Worm (Caenorhabditis elegans): ENCODE data around the gene spe-36.
A peak's percentile ranks its signal among the peaks of the same experiment; 100 is the strongest.

spe-36 gene

DNA sequence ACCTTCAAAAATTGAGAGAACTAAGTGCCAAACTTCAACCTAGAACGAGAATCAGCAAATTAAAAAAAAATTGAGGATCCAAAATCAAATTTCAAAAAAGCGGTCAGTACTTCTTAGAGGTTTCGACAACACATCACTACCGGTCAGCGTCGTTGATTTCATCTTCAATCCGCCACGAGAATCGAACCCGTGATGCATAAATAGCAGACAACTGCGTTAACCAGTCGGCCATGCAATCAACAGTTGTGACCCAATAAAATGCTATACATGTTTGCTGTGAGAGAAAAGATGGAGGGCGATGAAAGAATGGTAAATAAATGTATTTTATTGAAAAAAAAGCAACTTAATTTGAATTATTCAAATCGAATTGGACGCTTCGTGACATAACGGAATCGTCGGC is 42.4 kb downstream of the spe-36 start (continued):
- TF ChIP-seq nhr-237 (tag; optimal IDR thresholded peaks at IDR 0.05) = no peak
- no peak for TF ChIP-seq daf-8 (GFP tag; IDR thresholded peaks at IDR 0.05)
- no peak for TF ChIP-seq ceh-28 (tag; optimal IDR thresholded peaks at IDR 0.05)
- no peak for TF ChIP-seq lin-38 (GFP tag; IDR thresholded peaks at IDR 0.05)
- no peak for TF ChIP-seq Y48G9A.11 (GFP tag; IDR thresholded peaks at IDR 0.05)
- TF ChIP-seq dmd-9 (GFP tag; IDR thresholded peaks at IDR 0.05) = no peak
- peak; percentile 48 for TF ChIP-seq zip-2 (tag; optimal IDR thresholded peaks at IDR 0.05)
- peak; percentile 73; the same call in 1 of the 2 replicates for TF ChIP-seq ZK337.2 (GFP tag; IDR thresholded peaks at IDR 0.05)
- TF ChIP-seq Y105C5A.15 (GFP tag; IDR thresholded peaks at IDR 0.05) = peak; percentile 39; the same call in 1 of the 2 replicates
- no peak for TF ChIP-seq mdt-29 (GFP tag; IDR thresholded peaks at IDR 0.05)
- no peak for TF ChIP-seq egl-43 (GFP tag; IDR thresholded peaks at IDR 0.05)
- TF ChIP-seq skn-1 (tag; optimal IDR thresholded peaks at IDR 0.05) = no peak
- peak; percentile 90 for TF ChIP-seq duxl-1 (tag; optimal IDR thresholded peaks at IDR 0.05; ENCODE audit: poor library complexity)
- TF ChIP-seq hmg-1.1 (GFP tag; IDR thresholded peaks at IDR 0.05) = peak; percentile 85
- peak; percentile 24 for TF ChIP-seq F37D6.2 (tag; optimal IDR thresholded peaks at IDR 0.05)
- no peak for TF ChIP-seq mxl-3 (GFP tag; optimal IDR thresholded peaks at IDR 0.05)
- no peak for TF ChIP-seq fkh-10 (GFP tag; optimal IDR thresholded peaks at IDR 0.05)
- peak; percentile 29 for TF ChIP-seq pqm-1 (tag; optimal IDR thresholded peaks at IDR 0.05)
- no peak for TF ChIP-seq set-16 (GFP tag; IDR thresholded peaks at IDR 0.05)
- no peak for TF ChIP-seq lin-39 (tag; optimal IDR thresholded peaks at IDR 0.05)
- peak; percentile 64 for TF ChIP-seq rbr-2 (tag; optimal IDR thresholded peaks at IDR 0.05)
- no peak for TF ChIP-seq ceh-32 (tag; optimal IDR thresholded peaks at IDR 0.05; ENCODE audit: poor library complexity)
- TF ChIP-seq Y75B8A.6 (GFP tag; IDR thresholded peaks at IDR 0.05) = peak; percentile 56; the same call in 1 of the 2 replicates
- peak; percentile 88 for TF ChIP-seq nhr-77 (tag; optimal IDR thresholded peaks at IDR 0.05)
- peak; percentile 71 for TF ChIP-seq dmd-6 (GFP tag; IDR thresholded peaks at IDR 0.05)
- peak; percentile 83 for TF ChIP-seq lin-13 (GFP tag; optimal IDR thresholded peaks at IDR 0.05)
- TF ChIP-seq nhr-28 (tag; optimal IDR thresholded peaks at IDR 0.05) = no peak
- TF ChIP-seq nhr-41 (GFP tag; IDR thresholded peaks at IDR 0.05) = peak; percentile 69
- TF ChIP-seq ces-1 (GFP tag; optimal IDR thresholded peaks at IDR 0.05) = no peak
- TF ChIP-seq egl-27 (tag; optimal IDR thresholded peaks at IDR 0.05) = no peak
- TF ChIP-seq nhr-11 (tag; optimal IDR thresholded peaks at IDR 0.05) = peak; percentile 70
- peak; percentile 79 for TF ChIP-seq sdz-12 (GFP tag; optimal IDR thresholded peaks at IDR 0.05)
- no peak for TF ChIP-seq hif-1 (tag; optimal IDR thresholded peaks at IDR 0.05)
- peak; percentile 49 for TF ChIP-seq spr-3 (GFP tag; optimal IDR thresholded peaks at IDR 0.05)
- TF ChIP-seq lsy-2 (tag; optimal IDR thresholded peaks at IDR 0.05) = no peak
- peak; percentile 77 for TF ChIP-seq unc-130 (GFP tag; optimal IDR thresholded peaks at IDR 0.05)
- TF ChIP-seq ztf-7 (tag; optimal IDR thresholded peaks at IDR 0.05) = peak; percentile 39
- TF ChIP-seq cey-2 (tag; optimal IDR thresholded peaks at IDR 0.05; ENCODE audit: borderline replicate concordance, insufficient read depth) = no peak
- TF ChIP-seq zfp-3 (GFP tag; conservative IDR thresholded peaks at IDR 0.05) = 0 out of 2 replicates have a peak, but pooled peaks have one; percentile 34
- no peak for TF ChIP-seq attf-4 (tag; optimal IDR thresholded peaks at IDR 0.05)
- peak; percentile 81 for TF ChIP-seq ctbp-1 (GFP tag; IDR thresholded peaks at IDR 0.05)
- TF ChIP-seq madf-5 (GFP tag; IDR thresholded peaks at IDR 0.05) = peak; percentile 85 to 91; a peak in 2 of 4 replicates
- peak; percentile 84 for TF ChIP-seq nhr-102 (tag; optimal IDR thresholded peaks at IDR 0.05)
- no peak for TF ChIP-seq lin-15B (tag; optimal IDR thresholded peaks at IDR 0.05)
- peak; percentile 77; the same call in 1 of the 2 replicates for TF ChIP-seq tra-1 (GFP tag; IDR thresholded peaks at IDR 0.05)
- TF ChIP-seq pha-4 (GFP tag; IDR thresholded peaks at IDR 0.05) = no peak
- TF ChIP-seq pha-4 (tag; optimal IDR thresholded peaks at IDR 0.05) = no peak
- TF ChIP-seq mes-2 (tag; optimal IDR thresholded peaks at IDR 0.05; ENCODE audit: poor library complexity, severe bottlenecking) = peak; percentile 89
- TF ChIP-seq snpc-4 (tag; optimal IDR thresholded peaks at IDR 0.05) = no peak
- no peak for TF ChIP-seq saeg-2 (GFP tag; IDR thresholded peaks at IDR 0.05)
- no peak for TF ChIP-seq ceh-62 (tag; optimal IDR thresholded peaks at IDR 0.05)
